Fruit fly (Drosophila melanogaster) whole organism, embryonic: ENCODE data around the gene CG43134.
A peak's percentile ranks its signal among the peaks of the same experiment; 100 is the strongest.

ENCODE experiments used
- Adf1 ChIP-seq: fragments of 200-800 bp; sonication (Bioruptor generic); IDR thresholded peaks from 2 replicates; pipeline ENCODE4 v1.3.6; 2022; ENCODE audit warnings: missing biosample characterization, missing genetic modification characterization
- B-H2 ChIP-seq: fragments of 200-800 bp; sonication (Bioruptor generic); optimal IDR thresholded peaks from 2 replicates; lab custom pipeline; 2018; ENCODE audit warnings: missing biosample characterization, mild to moderate bottlenecking, missing genetic modification characterization
- CG11560 ChIP-seq: fragments of 200-800 bp; sonication (Bioruptor generic); IDR thresholded peaks from 3 replicates; pipeline ENCODE4 v1.3.6; 2022; ENCODE audit warnings: missing biosample characterization, missing genetic modification characterization
- CG12391 ChIP-seq: fragments of 200-800 bp; sonication (Bioruptor generic); optimal IDR thresholded peaks from 3 replicates; lab custom pipeline; 2018; ENCODE audit warnings: missing biosample characterization, mild to moderate bottlenecking, missing genetic modification characterization, moderate library complexity
- CG12744 ChIP-seq: fragments of 200-800 bp; sonication (Bioruptor generic); optimal IDR thresholded peaks from 2 replicates; lab custom pipeline; 2016; ENCODE audit warnings: missing biosample characterization, missing genetic modification characterization
- CG14667 ChIP-seq: fragments of 200-800 bp; sonication (Bioruptor generic); IDR thresholded peaks from 2 replicates; pipeline ENCODE4 v1.3.6; 2022; ENCODE audit warnings: missing biosample characterization, missing genetic modification characterization
- CG16813 ChIP-seq: fragments of 200-800 bp; sonication (Bioruptor generic); IDR thresholded peaks from 3 replicates; pipeline ENCODE4 v1.3.6; 2022; ENCODE audit warnings: missing biosample characterization, missing genetic modification characterization; ENCODE audit not compliant: partially characterized antibody
- CG17328 ChIP-seq: fragments of 200-800 bp; sonication (Bioruptor generic); IDR thresholded peaks from 2 replicates; pipeline ENCODE4 v1.3.6; 2022; ENCODE audit warnings: missing biosample characterization, missing genetic modification characterization
- CG17829 ChIP-seq: fragments of 200-800 bp; optimal IDR thresholded peaks from 2 replicates; lab custom pipeline; 2019; ENCODE audit warnings: missing biosample characterization, mild to moderate bottlenecking, missing genetic modification characterization, moderate library complexity
- CG1832 ChIP-seq: fragments of 200-800 bp; sonication (Bioruptor generic); optimal IDR thresholded peaks from 2 replicates; lab custom pipeline; 2017; ENCODE audit warnings: missing biosample characterization, mild to moderate bottlenecking, missing genetic modification characterization, inconsistent platforms
- CG18599 ChIP-seq: fragments of 200-800 bp; sonication (Bioruptor generic); optimal IDR thresholded peaks from 3 replicates; lab custom pipeline; 2017; ENCODE audit warnings: missing biosample characterization, missing genetic modification characterization, mild to moderate bottlenecking, moderate library complexity, missing genetic modification reagents
- CG2129 ChIP-seq: fragments of 200-800 bp; sonication (Bioruptor generic); IDR thresholded peaks from 2 replicates; pipeline ENCODE4 v1.3.6; 2022; ENCODE audit warnings: missing biosample characterization, missing genetic modification characterization; ENCODE audit not compliant: partially characterized antibody
- CG31365 ChIP-seq: fragments of 200-800 bp; sonication (Bioruptor generic); optimal IDR thresholded peaks from 2 replicates; lab custom pipeline; 2018; ENCODE audit warnings: missing biosample characterization, mild to moderate bottlenecking, missing genetic modification characterization
- CG42726 ChIP-seq: fragments of 200-800 bp; sonication (Bioruptor generic); IDR thresholded peaks from 2 replicates; pipeline ENCODE4 v1.3.6; 2022; ENCODE audit warnings: missing biosample characterization, missing genetic modification characterization; ENCODE audit not compliant: partially characterized antibody
- CG4328 ChIP-seq: fragments of 200-800 bp; sonication (Bioruptor generic); optimal IDR thresholded peaks from 3 replicates; lab custom pipeline; 2017; ENCODE audit warnings: missing biosample characterization, missing genetic modification reagents, missing genetic modification characterization
- CG4820 ChIP-seq: fragments of 200-800 bp; sonication (Bioruptor generic); optimal IDR thresholded peaks from 3 replicates; lab custom pipeline; 2016; ENCODE audit warnings: missing biosample characterization, missing genetic modification characterization
- CG5180 ChIP-seq: fragments of 200-800 bp; sonication (Bioruptor generic); optimal IDR thresholded peaks from 3 replicates; lab custom pipeline; 2017; ENCODE audit warnings: missing biosample characterization, missing genetic modification characterization, mild to moderate bottlenecking, moderate library complexity, missing genetic modification reagents
- CG6272 ChIP-seq: fragments of 200-800 bp; sonication (Bioruptor generic); IDR thresholded peaks from 2 replicates; pipeline ENCODE4 v1.3.6; 2022; ENCODE audit warnings: missing biosample characterization, missing genetic modification characterization
- CG6791 ChIP-seq: fragments of 200-800 bp; sonication (Bioruptor generic); IDR thresholded peaks from 3 replicates; pipeline ENCODE4 v1.3.6; 2022; ENCODE audit warnings: missing biosample characterization, missing genetic modification characterization; ENCODE audit not compliant: partially characterized antibody
- CG9727 ChIP-seq: fragments of 200-800 bp; sonication (Bioruptor generic); optimal IDR thresholded peaks from 3 replicates; lab custom pipeline; 2017; ENCODE audit warnings: missing biosample characterization, mild to moderate bottlenecking, missing genetic modification characterization
- CG9817 ChIP-seq: fragments of 200-800 bp; sonication (Bioruptor generic); optimal IDR thresholded peaks from 2 replicates; lab custom pipeline; 2018; ENCODE audit warnings: missing biosample characterization, mild to moderate bottlenecking, missing genetic modification characterization, moderate library complexity
- CTCF ChIP-seq: fragments of 200-800 bp; sonication (Bioruptor generic); optimal IDR thresholded peaks from 2 replicates; lab custom pipeline; 2017; ENCODE audit warnings: missing biosample characterization, mild to moderate bottlenecking, missing genetic modification characterization, moderate library complexity
- Dp ChIP-seq: fragments of 200-800 bp; sonication (Bioruptor generic); optimal IDR thresholded peaks from 2 replicates; lab custom pipeline; 2018; ENCODE audit warnings: missing biosample characterization, mild to moderate bottlenecking, missing genetic modification characterization, moderate library complexity
- Elba2 ChIP-seq: fragments of 200-800 bp; sonication (Bioruptor generic); optimal IDR thresholded peaks from 3 replicates; lab custom pipeline; 2016; ENCODE audit warnings: missing biosample characterization, missing genetic modification characterization
- Ets97D ChIP-seq: fragments of 200-800 bp; sonication (Bioruptor generic); optimal IDR thresholded peaks from 3 replicates; lab custom pipeline; 2016; ENCODE audit warnings: missing biosample characterization, missing genetic modification characterization
- H15 ChIP-seq: fragments of 200-800 bp; sonication (Bioruptor generic); IDR thresholded peaks from 3 replicates; pipeline ENCODE4 v1.3.6; 2022; ENCODE audit warnings: missing biosample characterization, missing genetic modification characterization
- Jarid2 ChIP-seq: fragments of 200-800 bp; sonication (Bioruptor generic); optimal IDR thresholded peaks from 3 replicates; lab custom pipeline; 2017; ENCODE audit warnings: mild to moderate bottlenecking, missing biosample characterization, missing genetic modification reagents, missing genetic modification characterization
- Mad ChIP-seq: fragments of 200-800 bp; sonication (Bioruptor generic); optimal IDR thresholded peaks from 2 replicates; lab custom pipeline; 2016; ENCODE audit warnings: missing biosample characterization, missing genetic modification characterization
- Max ChIP-seq: fragments of 200-800 bp; sonication (Bioruptor generic); optimal IDR thresholded peaks from 2 replicates; lab custom pipeline; 2016; ENCODE audit warnings: missing biosample characterization, mild to moderate bottlenecking, missing genetic modification characterization
- NK7.1 ChIP-seq: fragments of 200-800 bp; sonication (Bioruptor generic); optimal IDR thresholded peaks from 3 replicates; lab custom pipeline; 2016; ENCODE audit warnings: missing biosample characterization, missing genetic modification characterization
- Stat92E ChIP-seq, 3 experiments: fragments of >200 bp in 2 of 3; fragments of 200-800 bp in 1 of 3; sonication (Bioruptor generic) in 1 of 3; optimal IDR thresholded peaks; 2 replicates each; lab custom pipeline; 2017 to 2019; ENCODE audit warnings: missing biosample characterization in 3 of 3, missing genetic modification characterization in 3 of 3, mild to moderate bottlenecking in 1 of 3, moderate library complexity in 1 of 3
- al ChIP-seq: fragments of 200-800 bp; sonication (Bioruptor generic); IDR thresholded peaks from 2 replicates; pipeline ENCODE4 v1.3.6; 2022; ENCODE audit warnings: missing biosample characterization, missing genetic modification characterization
- amos ChIP-seq: fragments of 200-800 bp; sonication (Bioruptor generic); IDR thresholded peaks from 2 replicates; pipeline ENCODE4 v1.3.6; 2022; ENCODE audit warnings: missing biosample characterization, missing genetic modification characterization; ENCODE audit not compliant: partially characterized antibody
- bigmax ChIP-seq: fragments of 200-800 bp; sonication (Bioruptor generic); optimal IDR thresholded peaks from 2 replicates; lab custom pipeline; 2018; ENCODE audit warnings: missing biosample characterization, mild to moderate bottlenecking, missing genetic modification characterization
- cato ChIP-seq: fragments of 200-800 bp; sonication (Bioruptor generic); optimal IDR thresholded peaks from 2 replicates; lab custom pipeline; 2016; ENCODE audit warnings: missing biosample characterization, missing genetic modification characterization, borderline replicate concordance
- chm ChIP-seq: fragments of 200-800 bp; sonication (Bioruptor generic); IDR thresholded peaks from 2 replicates; pipeline ENCODE4 v1.3.6; 2022; ENCODE audit warnings: missing biosample characterization, missing genetic modification characterization
- crol ChIP-seq: fragments of 200-800 bp; sonication (Bioruptor generic); IDR thresholded peaks from 2 replicates; pipeline ENCODE4 v1.3.6; 2022; ENCODE audit warnings: missing biosample characterization, missing genetic modification characterization
- eyg ChIP-seq: fragments of 200-800 bp; sonication (Bioruptor generic); optimal IDR thresholded peaks from 3 replicates; lab custom pipeline; 2016; ENCODE audit warnings: missing biosample characterization, missing genetic modification characterization
- ftz-f1 ChIP-seq: fragments of 200-800 bp; sonication (Bioruptor generic); optimal IDR thresholded peaks from 2 replicates; lab custom pipeline; 2016; ENCODE audit warnings: missing biosample characterization, missing genetic modification characterization
- org-1 ChIP-seq: fragments of 200-800 bp; sonication (Bioruptor generic); optimal IDR thresholded peaks from 2 replicates; lab custom pipeline; 2017; ENCODE audit warnings: missing biosample characterization, missing genetic modification characterization
- pfk ChIP-seq: fragments of 200-800 bp; sonication (Bioruptor generic); optimal IDR thresholded peaks from 2 replicates; lab custom pipeline; 2018; ENCODE audit warnings: missing biosample characterization, mild to moderate bottlenecking, missing genetic modification characterization, moderate library complexity
- pros ChIP-seq: fragments of 200-800 bp; sonication (Bioruptor generic); optimal IDR thresholded peaks from 3 replicates; lab custom pipeline; 2019; ENCODE audit warnings: missing biosample characterization, mild to moderate bottlenecking, missing genetic modification characterization, moderate library complexity
- ro ChIP-seq: fragments of 200-800 bp; sonication (Bioruptor generic); IDR thresholded peaks from 2 replicates; pipeline ENCODE4 v1.3.6; 2022; ENCODE audit warnings: missing biosample characterization, missing genetic modification characterization
- sc ChIP-seq, 3 experiments: fragments of >200 bp in 2 of 3; fragments of 200-800 bp in 1 of 3; sonication (Bioruptor generic) in 1 of 3; optimal IDR thresholded peaks; 2 replicates in 2 of 3; 3 replicates in 1 of 3; lab custom pipeline; 2017; ENCODE audit warnings: mild to moderate bottlenecking in 1 of 3, missing biosample characterization in 1 of 3, missing genetic modification characterization in 1 of 3, missing genetic modification reagents in 1 of 3
- schlank ChIP-seq: fragments of 200-800 bp; sonication (Bioruptor generic); optimal IDR thresholded peaks from 2 replicates; lab custom pipeline; 2018; ENCODE audit warnings: missing biosample characterization, mild to moderate bottlenecking, missing genetic modification characterization
- sens ChIP-seq: fragments of 200-800 bp; sonication (Bioruptor generic); peaks from one replicate; lab custom pipeline; 2016; ENCODE audit warnings: missing biosample characterization, missing genetic modification characterization
- tx ChIP-seq: fragments of 200-800 bp; sonication (Bioruptor generic); optimal IDR thresholded peaks from 2 replicates; lab custom pipeline; 2016; ENCODE audit warnings: missing biosample characterization, missing genetic modification characterization
- z ChIP-seq: fragments of 200-800 bp; sonication (Bioruptor generic); IDR thresholded peaks from 3 replicates; pipeline ENCODE4 v1.3.6; 2022; ENCODE audit warnings: missing biosample characterization, missing genetic modification characterization

The CG43134 gene

dm6 chrX:4205346-4206178, 41.6 kb upstream of the CG43134 start, which contains the start of gene Fas2 (continued):
- TF ChIP-seq chm (GFP tag; lab: Robert Waterston, UW) (peak; percentile 86), Adf1 (peak; percentile 70; the same call in 1 of the 2 replicates), CG9727 (GFP tag; lab: Kevin White, UChicago) (peak; percentile 12), CG12391 (peak; percentile 14), tx (GFP tag; lab: Kevin White, UChicago) (no peak), CG4328 (GFP tag; lab: Kevin White, UChicago) (no peak), cato (GFP tag; lab: Kevin White, UChicago) (no peak), Stat92E (GFP tag; optimal IDR thresholded peaks at IDR 0.05; lab: Kevin White, UChicago) (no peak), CG17829 (tag; lab: Kevin White, UChicago) (peak; percentile 51), Mad (peak; percentile 25), H15 (GFP tag; lab: Robert Waterston, UW) (peak; percentile 9; the same call in 1 of the 3 replicates), ftz-f1 (GFP tag; lab: Kevin White, UChicago) (peak; percentile 26), CG17328 (GFP tag; lab: Robert Waterston, UW) (0 out of 2 replicates have a peak, but pooled peaks have one; percentile 30), CG16813 (GFP tag; lab: Robert Waterston, UW) (no peak), pfk (GFP tag; lab: Kevin White, UChicago) (peak; percentile 14), sens (GFP tag; lab: Kevin White, UChicago) (peak; percentile 72), CG2129 (GFP tag; lab: Robert Waterston, UW) (no peak), CG14667 (peak; percentile 23; the same call in 1 of the 2 replicates), CG4820 (no peak), CG6272 (GFP tag; lab: Robert Waterston, UW) (no peak), CG18599 (GFP tag; lab: Kevin White, UChicago) (peak; percentile 73), Ets97D (GFP tag; lab: Kevin White, UChicago) (peak; percentile 23), Max (GFP tag; lab: Kevin White, UChicago) (peak; percentile 12), CG12744 (GFP tag; lab: Kevin White, UChicago) (no peak), Dp (GFP tag; lab: Kevin White, UChicago) (no peak), amos (GFP tag; lab: Robert Waterston, UW) (peak; percentile 46; the same call in 1 of the 2 replicates), B-H2 (peak; percentile 50), org-1 (GFP tag; lab: Kevin White, UChicago) (peak; percentile 42), al (GFP tag; lab: Robert Waterston, UW) (peak; percentile 46; the same call in 1 of the 2 replicates), Jarid2 (GFP tag; lab: Kevin White, UChicago) (peak; percentile 92), bigmax (GFP tag; lab: Kevin White, UChicago) (peak; percentile 21), CG6791 (GFP tag; lab: Robert Waterston, UW) (peak; percentile 62; the same call in 1 of the 3 replicates), CG1832 (no peak), crol (no peak), CG9817 (tag; lab: Kevin White, UChicago) (no peak), Elba2 (GFP tag; lab: Kevin White, UChicago) (no peak), CG42726 (GFP tag; lab: Robert Waterston, UW) (peak; percentile 70), sc (optimal IDR thresholded peaks at IDR 0.05; lab: Kevin White, UChicago) (no peak), sc (GFP tag; optimal IDR thresholded peaks at IDR 0.05; lab: Kevin White, UChicago) (no peak), NK7.1 (GFP tag; lab: Kevin White, UChicago) (peak; percentile 14), CG11560 (no peak), pros (GFP tag; lab: Kevin White, UChicago) (peak; percentile 13), z (peak; percentile 30; the same call in 1 of the 3 replicates), CG31365 (tag; lab: Kevin White, UChicago) (no peak), eyg (GFP tag; lab: Kevin White, UChicago) (no peak), schlank (no peak), CG5180 (peak; percentile 39), ro (GFP tag; lab: Robert Waterston, UW) (no peak), CTCF (GFP tag; lab: Kevin White, UChicago) (peak; percentile 45)
